Worm (Caenorhabditis elegans): ENCODE results near the gene mrpl-4.

Gene mrpl-4

DNA sequence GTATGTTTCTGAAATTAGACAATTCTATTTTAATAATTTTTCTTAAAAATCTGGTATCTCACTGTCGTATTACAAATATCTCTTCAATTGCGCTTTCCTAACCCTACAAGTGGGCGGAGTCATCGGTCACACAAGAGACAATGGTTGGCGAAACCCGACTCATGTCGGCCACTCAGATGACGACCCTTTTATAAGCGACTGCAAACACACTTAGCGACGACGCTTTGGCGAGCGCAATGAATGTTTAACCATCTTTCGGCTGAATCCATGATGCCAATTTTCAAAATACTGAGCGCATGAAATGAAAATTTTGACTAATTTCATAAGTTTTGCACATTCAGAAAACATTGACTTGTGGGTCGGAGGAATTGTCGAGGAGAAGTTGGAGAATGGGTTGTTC is 33.3 kb downstream of the mrpl-4 start (continued):
- TF ChIP-seq ztf-4 (tag; optimal IDR thresholded peaks at IDR 0.05) (peak; percentile 90), fkh-2 (tag; optimal IDR thresholded peaks at IDR 0.05) (no peak), unc-39 (tag; optimal IDR thresholded peaks at IDR 0.05) (peak; percentile 55), nhr-67 (tag; optimal IDR thresholded peaks at IDR 0.05) (peak; percentile 57), ceh-16 (tag; optimal IDR thresholded peaks at IDR 0.05) (peak; percentile 53), fos-1 (tag; optimal IDR thresholded peaks at IDR 0.05) (no peak), jun-1 (tag; optimal IDR thresholded peaks at IDR 0.05) (peak; percentile 43), sea-2 (GFP tag; optimal IDR thresholded peaks at IDR 0.05) (peak; percentile 83), lin-39 (tag; optimal IDR thresholded peaks at IDR 0.05) (peak; percentile 26), nhr-11 (tag; optimal IDR thresholded peaks at IDR 0.05) (no peak), nhr-76 (tag; optimal IDR thresholded peaks at IDR 0.05) (peak; percentile 41), tbx-2 (tag; optimal IDR thresholded peaks at IDR 0.05) (peak; percentile 96), daf-12 (tag; optimal IDR thresholded peaks at IDR 0.05) (no peak), lin-15B (tag; optimal IDR thresholded peaks at IDR 0.05) (peak; percentile 7), unc-62 (GFP tag; optimal IDR thresholded peaks at IDR 0.05) (peak; percentile 90), nhr-237 (tag; optimal IDR thresholded peaks at IDR 0.05) (no peak), elt-3 (tag; optimal IDR thresholded peaks at IDR 0.05) (peak in 2 of 3 experiments; percentile 68 to 86), pha-4 (tag; optimal IDR thresholded peaks at IDR 0.05) (no peak), lsy-12 (tag; optimal IDR thresholded peaks at IDR 0.05) (peak; percentile 95), ama-1 (optimal IDR thresholded peaks at IDR 0.05) (peak; percentile 51), nfya-1 (tag; optimal IDR thresholded peaks at IDR 0.05; ENCODE audit: insufficient read depth) (peak; percentile 76)

ce11 chrV:8507324-8507723 is 40.3 kb downstream of the mrpl-4 start, which contains the start of gene ZK994.6:
ZK994.6 (minus strand) TSS chrV:8507424.
- no peak for TF ChIP-seq sea-2 (GFP tag; optimal IDR thresholded peaks at IDR 0.05)
- TF ChIP-seq unc-62 (GFP tag; optimal IDR thresholded peaks at IDR 0.05): no peak
- no peak for TF ChIP-seq lin-15B (tag; optimal IDR thresholded peaks at IDR 0.05)
- no peak for TF ChIP-seq elt-1 (tag; optimal IDR thresholded peaks at IDR 0.05)
- no peak for TF ChIP-seq daf-12 (tag; optimal IDR thresholded peaks at IDR 0.05)
- TF ChIP-seq pqm-1 (tag; optimal IDR thresholded peaks at IDR 0.05): no peak
- TF ChIP-seq ceh-28 (tag; optimal IDR thresholded peaks at IDR 0.05): no peak
- TF ChIP-seq ZK546.5 (tag; optimal IDR thresholded peaks at IDR 0.05): no peak

- TF ChIP-seq ceh-82 (tag; optimal IDR thresholded peaks at IDR 0.05): no peak
Measured at ce11 chrV:8513361-8513760, 46.3 kb downstream of the mrpl-4 start, which contains the start of gene F45F2.9. F45F2.9 (minus strand) TSS chrV:8513461.

DNA sequence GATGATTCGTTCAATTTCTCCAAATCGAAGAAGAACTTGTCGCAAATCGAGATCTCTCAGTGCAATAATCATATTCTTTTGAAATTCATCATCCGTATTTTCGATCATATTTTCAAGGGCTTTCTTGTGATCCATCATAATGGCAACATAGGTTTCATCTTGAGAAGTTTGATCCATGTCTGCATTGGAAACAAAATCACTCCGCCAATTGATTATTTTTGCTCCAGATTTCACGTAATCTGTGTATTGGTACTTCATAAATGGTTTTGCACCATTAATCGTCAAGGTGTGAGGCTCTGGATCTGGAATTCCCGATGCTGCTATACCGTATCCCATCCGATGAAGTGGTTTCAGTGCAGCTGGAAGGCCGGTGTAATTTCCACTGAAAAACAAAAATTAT is 49.4 kb downstream of the mrpl-4 start:
- TF ChIP-seq ceh-9 (tag; optimal IDR thresholded peaks at IDR 0.05): no peak
- TF ChIP-seq aly-2 (tag; optimal IDR thresholded peaks at IDR 0.05): no peak
- no peak for TF ChIP-seq hmg-11 (tag; optimal IDR thresholded peaks at IDR 0.05)

DNA sequence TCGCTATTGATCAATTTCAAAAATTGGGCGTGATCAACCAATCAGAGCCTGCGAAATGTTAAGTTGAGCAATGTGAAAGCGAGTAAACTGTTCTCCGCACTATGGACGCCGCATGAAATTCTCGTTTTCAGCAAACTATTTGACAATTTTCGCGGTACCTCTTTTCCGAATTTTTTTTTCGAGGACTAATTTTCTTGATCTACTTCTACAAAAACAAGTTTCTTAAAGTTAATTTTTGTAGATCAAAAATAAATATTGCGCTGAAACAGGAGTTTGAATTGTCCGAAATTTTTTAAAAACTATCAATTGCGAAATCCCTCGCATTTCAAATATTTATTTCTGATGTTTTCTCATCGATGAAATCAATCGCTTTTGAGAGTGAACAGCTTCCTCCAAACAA is 50.6 kb downstream of the mrpl-4 start:
- TF ChIP-seq mdl-1 (tag; optimal IDR thresholded peaks at IDR 0.05) (no peak), nhr-237 (tag; optimal IDR thresholded peaks at IDR 0.05) (no peak), elt-2 (tag; optimal IDR thresholded peaks at IDR 0.05) (no peak), R02D3.7 (tag; optimal IDR thresholded peaks at IDR 0.05) (no peak)

DNA sequence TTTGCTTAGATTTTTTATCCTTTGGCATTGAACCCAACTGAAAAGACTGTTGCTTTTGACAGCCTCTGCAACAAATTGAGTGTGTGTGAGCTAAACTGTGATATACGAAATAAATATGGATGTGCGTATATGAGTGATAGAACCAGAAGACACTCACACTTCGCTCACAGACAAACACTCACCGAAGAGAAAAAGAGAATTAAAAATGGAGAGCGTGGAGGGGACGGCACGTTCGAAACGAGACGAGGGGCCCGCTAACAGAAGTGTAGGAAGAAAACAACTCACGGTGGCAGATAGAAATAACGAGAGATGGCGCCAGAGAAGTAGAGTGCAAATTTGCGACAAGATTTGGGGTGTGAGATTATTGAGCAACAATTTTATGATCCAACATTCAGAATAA is 51.2 kb downstream of the mrpl-4 start:
- TF ChIP-seq tbx-2 (tag; optimal IDR thresholded peaks at IDR 0.05) (no peak), nhr-237 (tag; optimal IDR thresholded peaks at IDR 0.05) (no peak), lin-39 (tag; optimal IDR thresholded peaks at IDR 0.05) (peak; percentile 39), fos-1 (tag; optimal IDR thresholded peaks at IDR 0.05) (no peak), ama-1 (optimal IDR thresholded peaks at IDR 0.05) (no peak), hmg-11 (tag; optimal IDR thresholded peaks at IDR 0.05) (peak; percentile 53), R02D3.7 (tag; optimal IDR thresholded peaks at IDR 0.05) (no peak), egl-27 (tag; optimal IDR thresholded peaks at IDR 0.05) (no peak), nhr-77 (tag; optimal IDR thresholded peaks at IDR 0.05) (no peak), lsy-12 (tag; optimal IDR thresholded peaks at IDR 0.05) (no peak), nfya-1 (tag; optimal IDR thresholded peaks at IDR 0.05; ENCODE audit: insufficient read depth) (peak; percentile 54)
